Worm (Caenorhabditis elegans) whole organism, L4 larva: ENCODE data around the gene F40H3.3.

Source experiments
- D1046.2 ChIP-seq: fragments of 200-800 bp; sonication (Bioruptor generic); IDR thresholded peaks from 2 replicates; pipeline ENCODE4 v1.3.6; 2022; ENCODE audit warnings: missing genetic modification characterization, missing compliant biosample characterization
- ama-1 ChIP-seq: fragments of 150-350 bp; optimal IDR thresholded peaks from 2 replicates; lab custom pipeline; 2014; ENCODE audit warnings: inconsistent platforms, mixed read lengths
- egl-27 ChIP-seq: sonication (generic microtip); optimal IDR thresholded peaks from 3 replicates; lab custom pipeline; 2017; ENCODE audit warnings: missing biosample characterization, missing genetic modification reagents, missing genetic modification characterization
- nhr-10 ChIP-seq: fragments of 150-350 bp; optimal IDR thresholded peaks from 2 replicates; lab custom pipeline; 2014; ENCODE audit warnings: missing biosample characterization, missing genetic modification characterization
- nhr-11 ChIP-seq: fragments of 150-350 bp; optimal IDR thresholded peaks from 2 replicates; lab custom pipeline; 2014; ENCODE audit warnings: missing biosample characterization, missing genetic modification characterization
- nhr-77 ChIP-seq: fragments of 150-350 bp; optimal IDR thresholded peaks from 2 replicates; lab custom pipeline; 2014; ENCODE audit warnings: missing biosample characterization, missing genetic modification characterization

DNA sequence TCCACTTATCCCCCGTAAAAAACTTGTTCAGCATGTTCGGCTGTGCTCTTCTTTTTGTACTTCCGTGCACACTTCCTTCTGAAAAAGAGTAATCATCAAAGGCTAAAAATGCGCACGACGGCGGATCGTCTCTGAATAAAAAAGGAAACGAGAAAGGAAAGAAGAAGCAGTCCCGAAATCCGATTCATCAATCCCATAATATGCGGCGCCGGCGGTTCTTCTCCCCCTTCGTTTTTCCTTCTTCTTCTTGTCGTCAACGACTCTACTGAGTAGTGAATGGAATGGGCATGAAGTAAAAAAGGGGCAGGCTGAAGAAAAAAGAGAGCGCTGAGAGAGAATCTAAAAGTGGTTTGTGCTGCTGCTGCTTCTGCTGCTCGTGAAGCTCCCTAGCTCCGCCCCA is 21.9 kb upstream of the F40H3.3 start:
- TF ChIP-seq ama-1 (lab: Kevin White, UChicago), result no peak
- TF ChIP-seq nhr-11 (tag; lab: Kevin White, UChicago), result no peak
- no peak for TF ChIP-seq nhr-77
- no peak for TF ChIP-seq egl-27 (tag; lab: Kevin White, UChicago)
- no peak for TF ChIP-seq nhr-10 (tag; lab: Kevin White, UChicago)
- no peak for TF ChIP-seq D1046.2 (GFP tag; lab: Robert Waterston, UW)
